Fruit fly (Drosophila melanogaster) whole organism, embryonic: ENCODE data around the gene scny.

Experiments used
- CG10565 ChIP-seq: fragments of 200-800 bp; sonication (Bioruptor generic); optimal IDR thresholded peaks from 3 replicates; lab custom pipeline; 2016; ENCODE audit warnings: missing biosample characterization, mild to moderate bottlenecking, missing genetic modification characterization
- CG10959 ChIP-seq: fragments of 200-800 bp; sonication (Bioruptor generic); IDR thresholded peaks from 2 replicates; pipeline ENCODE4 v1.3.6; 2022; ENCODE audit warnings: missing biosample characterization, missing genetic modification characterization
- CG14050 ChIP-seq: fragments of 200-800 bp; sonication (Bioruptor generic); IDR thresholded peaks from 3 replicates; pipeline ENCODE4 v1.3.6; 2022; ENCODE audit warnings: missing biosample characterization, missing genetic modification characterization
- CG14710 ChIP-seq: fragments of 200-800 bp; sonication (Bioruptor generic); optimal IDR thresholded peaks from 3 replicates; lab custom pipeline; 2019; ENCODE audit warnings: missing biosample characterization, mild to moderate bottlenecking, missing genetic modification characterization, moderate library complexity
- CG15479 ChIP-seq: fragments of 200-800 bp; sonication (Bioruptor generic); optimal IDR thresholded peaks from 3 replicates; lab custom pipeline; 2019; ENCODE audit warnings: missing biosample characterization, mild to moderate bottlenecking, missing genetic modification characterization, moderate library complexity
- CG15514 ChIP-seq: fragments of 200-800 bp; sonication (Bioruptor generic); optimal IDR thresholded peaks from 3 replicates; lab custom pipeline; 2017; ENCODE audit warnings: missing biosample characterization, missing genetic modification characterization, mild to moderate bottlenecking, moderate library complexity, missing genetic modification reagents
- CG18262 ChIP-seq: fragments of 200-800 bp; optimal IDR thresholded peaks from 3 replicates; lab custom pipeline; 2019; ENCODE audit warnings: missing biosample characterization, mild to moderate bottlenecking, missing genetic modification characterization, moderate library complexity
- CG1832 ChIP-seq: fragments of 200-800 bp; sonication (Bioruptor generic); optimal IDR thresholded peaks from 2 replicates; lab custom pipeline; 2017; ENCODE audit warnings: missing biosample characterization, mild to moderate bottlenecking, missing genetic modification characterization, inconsistent platforms
- CG30403 ChIP-seq: fragments of 200-800 bp; sonication (Bioruptor generic); optimal IDR thresholded peaks from 3 replicates; lab custom pipeline; 2016; ENCODE audit warnings: missing biosample characterization, missing genetic modification characterization
- CG3281 ChIP-seq: fragments of 200-800 bp; sonication (Bioruptor generic); optimal IDR thresholded peaks from 3 replicates; lab custom pipeline; 2017; ENCODE audit warnings: missing biosample characterization, mild to moderate bottlenecking, missing genetic modification characterization
- CG3407 ChIP-seq: fragments of 200-800 bp; sonication (Bioruptor generic); optimal IDR thresholded peaks from 2 replicates; lab custom pipeline; 2018; ENCODE audit warnings: missing biosample characterization, mild to moderate bottlenecking, missing genetic modification characterization
- CG34422 ChIP-seq: fragments of 200-800 bp; sonication (Bioruptor generic); IDR thresholded peaks from 3 replicates; pipeline ENCODE4 v1.3.6; 2022; ENCODE audit warnings: missing biosample characterization, missing genetic modification characterization
- CG3847 ChIP-seq: fragments of 200-800 bp; sonication (Bioruptor generic); IDR thresholded peaks from 2 replicates; pipeline ENCODE4 v1.3.6; 2022; ENCODE audit warnings: missing biosample characterization, missing genetic modification characterization
- CG6175 ChIP-seq: fragments of 200-800 bp; sonication (Bioruptor generic); IDR thresholded peaks from 3 replicates; pipeline ENCODE4 v1.3.6; 2022; ENCODE audit warnings: missing biosample characterization, missing genetic modification characterization
- CG6654 ChIP-seq: fragments of 200-800 bp; sonication (Bioruptor generic); optimal IDR thresholded peaks from 2 replicates; lab custom pipeline; 2017; ENCODE audit warnings: missing biosample characterization, mild to moderate bottlenecking, missing genetic modification characterization
- CG7745 ChIP-seq: fragments of 200-800 bp; sonication (Bioruptor generic); optimal IDR thresholded peaks from 2 replicates; lab custom pipeline; 2018; ENCODE audit warnings: missing biosample characterization, mild to moderate bottlenecking, missing genetic modification characterization, moderate library complexity
- CG8944 ChIP-seq: fragments of 200-800 bp; sonication (Bioruptor generic); optimal IDR thresholded peaks from 3 replicates; lab custom pipeline; 2016; ENCODE audit warnings: missing biosample characterization, missing genetic modification characterization
- CG9437 ChIP-seq: fragments of 200-800 bp; sonication (Bioruptor generic); optimal IDR thresholded peaks from 2 replicates; lab custom pipeline; 2018; ENCODE audit warnings: missing biosample characterization, mild to moderate bottlenecking, missing genetic modification characterization
- D19B ChIP-seq: fragments of 200-800 bp; sonication (Bioruptor generic); optimal IDR thresholded peaks from 2 replicates; lab custom pipeline; 2017; ENCODE audit warnings: missing biosample characterization, mild to moderate bottlenecking, missing genetic modification characterization
- Dbx ChIP-seq: fragments of 200-800 bp; sonication (Bioruptor generic); IDR thresholded peaks from 3 replicates; pipeline ENCODE4 v1.3.6; 2022; ENCODE audit warnings: missing biosample characterization, missing genetic modification characterization
- Dek ChIP-seq: fragments of 200-800 bp; sonication (Bioruptor generic); optimal IDR thresholded peaks from 3 replicates; lab custom pipeline; 2019; ENCODE audit warnings: missing biosample characterization, mild to moderate bottlenecking, missing genetic modification characterization, moderate library complexity
- Fer2 ChIP-seq: fragments of 200-800 bp; sonication (Bioruptor generic); optimal IDR thresholded peaks from 2 replicates; lab custom pipeline; 2018; ENCODE audit warnings: missing biosample characterization, mild to moderate bottlenecking, missing genetic modification characterization, moderate library complexity
- H15 ChIP-seq: fragments of 200-800 bp; sonication (Bioruptor generic); IDR thresholded peaks from 3 replicates; pipeline ENCODE4 v1.3.6; 2022; ENCODE audit warnings: missing biosample characterization, missing genetic modification characterization
- H2.0 ChIP-seq: fragments of 200-800 bp; sonication (Bioruptor generic); IDR thresholded peaks from 2 replicates; pipeline ENCODE4 v1.3.6; 2022; ENCODE audit warnings: missing biosample characterization, missing genetic modification characterization
- HLH4C ChIP-seq: fragments of 200-800 bp; sonication (Bioruptor generic); IDR thresholded peaks from 3 replicates; pipeline ENCODE4 v1.3.6; 2022; ENCODE audit warnings: missing biosample characterization, missing genetic modification characterization; ENCODE audit not compliant: partially characterized antibody
- HLH54F ChIP-seq: fragments of 200-800 bp; sonication (Bioruptor generic); optimal IDR thresholded peaks from 3 replicates; lab custom pipeline; 2016; ENCODE audit warnings: missing biosample characterization, missing genetic modification characterization
- Hr51 ChIP-seq, 2 experiments: fragments of 200-800 bp; sonication (Bioruptor generic); optimal IDR thresholded peaks; 2 replicates in 1 of 2; 3 replicates in 1 of 2; lab custom pipeline; 2016 to 2018; ENCODE audit warnings: missing biosample characterization in 2 of 2, missing genetic modification characterization in 2 of 2, mild to moderate bottlenecking in 1 of 2, moderate library complexity in 1 of 2
- Lpt ChIP-seq: fragments of >200 bp; optimal IDR thresholded peaks from 2 replicates; lab custom pipeline; 2018; ENCODE audit warnings: missing biosample characterization, missing genetic modification characterization
- MBD-R2 ChIP-seq: fragments of 200-800 bp; sonication (Bioruptor generic); IDR thresholded peaks from 2 replicates; pipeline ENCODE4 v1.3.6; 2022; ENCODE audit warnings: missing biosample characterization, missing genetic modification characterization
- Max ChIP-seq: fragments of 200-800 bp; sonication (Bioruptor generic); optimal IDR thresholded peaks from 2 replicates; lab custom pipeline; 2016; ENCODE audit warnings: missing biosample characterization, mild to moderate bottlenecking, missing genetic modification characterization
- Neu2 ChIP-seq: fragments of 200-800 bp; sonication (Bioruptor generic); optimal IDR thresholded peaks from 3 replicates; lab custom pipeline; 2016; ENCODE audit warnings: missing biosample characterization, missing genetic modification characterization, borderline replicate concordance
- TFAM ChIP-seq: fragments of 200-800 bp; sonication (Bioruptor generic); optimal IDR thresholded peaks from 2 replicates; lab custom pipeline; 2017; ENCODE audit warnings: missing biosample characterization, missing genetic modification characterization, inconsistent platforms
- danr ChIP-seq: fragments of 200-800 bp; sonication (Bioruptor generic); IDR thresholded peaks from 2 replicates; pipeline ENCODE4 v1.3.6; 2022; ENCODE audit warnings: missing biosample characterization, missing genetic modification characterization
- dati ChIP-seq: fragments of 200-800 bp; sonication (Bioruptor generic); IDR thresholded peaks from 2 replicates; pipeline ENCODE4 v1.3.6; 2022; ENCODE audit warnings: missing biosample characterization, missing genetic modification characterization
- ewg ChIP-seq: fragments of 200-800 bp; sonication (Bioruptor generic); optimal IDR thresholded peaks from 3 replicates; lab custom pipeline; 2017; ENCODE audit warnings: mild to moderate bottlenecking, missing biosample characterization, missing genetic modification reagents, missing genetic modification characterization
- gsb ChIP-seq: fragments of 200-800 bp; sonication (Bioruptor generic); IDR thresholded peaks from 2 replicates; pipeline ENCODE4 v1.3.6; 2022; ENCODE audit warnings: missing biosample characterization, missing genetic modification characterization
- h ChIP-seq: fragments of >200 bp; optimal IDR thresholded peaks from 2 replicates; lab custom pipeline; 2017
- insv ChIP-seq, 2 experiments: fragments of 200-800 bp; sonication (Bioruptor generic); optimal IDR thresholded peaks; 3 replicates each; lab custom pipeline; 2016 to 2018; ENCODE audit warnings: missing biosample characterization in 2 of 2, missing genetic modification characterization in 2 of 2
- knrl ChIP-seq: fragments of 200-800 bp; sonication (Bioruptor generic); IDR thresholded peaks from 3 replicates; pipeline ENCODE4 v1.3.6; 2022; ENCODE audit warnings: missing biosample characterization, missing genetic modification characterization; ENCODE audit not compliant: partially characterized antibody
- lilli ChIP-seq: fragments of 200-800 bp; sonication (Bioruptor generic); optimal IDR thresholded peaks from 3 replicates; lab custom pipeline; 2016; ENCODE audit warnings: missing biosample characterization, missing genetic modification characterization
- mam ChIP-seq: fragments of 200-800 bp; sonication (Bioruptor generic); optimal IDR thresholded peaks from 3 replicates; lab custom pipeline; 2016; ENCODE audit warnings: missing biosample characterization, missing genetic modification characterization
- nmo ChIP-seq: fragments of 200-800 bp; sonication (Bioruptor generic); optimal IDR thresholded peaks from 2 replicates; lab custom pipeline; 2018; ENCODE audit warnings: missing biosample characterization, mild to moderate bottlenecking, missing genetic modification characterization, moderate library complexity
- nom ChIP-seq: fragments of 200-800 bp; sonication (Bioruptor generic); optimal IDR thresholded peaks from 2 replicates; lab custom pipeline; 2017; ENCODE audit warnings: missing biosample characterization, missing genetic modification characterization, mild to moderate bottlenecking, moderate library complexity, missing genetic modification reagents
- oc ChIP-seq: fragments of 200-800 bp; sonication (Bioruptor generic); optimal IDR thresholded peaks from 2 replicates; lab custom pipeline; 2018; ENCODE audit warnings: missing biosample characterization, mild to moderate bottlenecking, missing genetic modification characterization, moderate library complexity
- sima ChIP-seq: fragments of 200-800 bp; sonication (Bioruptor generic); optimal IDR thresholded peaks from 2 replicates; lab custom pipeline; 2016; ENCODE audit warnings: missing biosample characterization, missing genetic modification characterization
- tap ChIP-seq: fragments of 200-800 bp; optimal IDR thresholded peaks from 3 replicates; lab custom pipeline; 2019; ENCODE audit warnings: missing biosample characterization, mild to moderate bottlenecking, missing genetic modification characterization, moderate library complexity
- tin ChIP-seq: fragments of 200-800 bp; sonication (Bioruptor generic); optimal IDR thresholded peaks from 3 replicates; lab custom pipeline; 2016; ENCODE audit warnings: missing biosample characterization, missing genetic modification characterization
- z ChIP-seq: fragments of 200-800 bp; sonication (Bioruptor generic); IDR thresholded peaks from 3 replicates; pipeline ENCODE4 v1.3.6; 2022; ENCODE audit warnings: missing biosample characterization, missing genetic modification characterization
- zf30C ChIP-seq: fragments of 200-800 bp; sonication (Bioruptor generic); optimal IDR thresholded peaks from 3 replicates; lab custom pipeline; 2018; ENCODE audit warnings: missing biosample characterization, mild to moderate bottlenecking, missing genetic modification characterization

Gene scny

dm6 chr3L:5764922-5765843 lies 3.6 kb upstream of the scny start, which contains the start of gene CG10576 (continued):
- TF ChIP-seq CG6175 (GFP tag; lab: Robert Waterston, UW), result no peak
- TF ChIP-seq Lpt (GFP tag; lab: Kevin White, UChicago), result no peak
- peak; percentile 80; the same call in 1 of the 3 replicates for TF ChIP-seq CG34422 (GFP tag; lab: Robert Waterston, UW)
- TF ChIP-seq H15 (GFP tag; lab: Robert Waterston, UW), result no peak
- peak; percentile 37 for TF ChIP-seq mam (GFP tag; lab: Kevin White, UChicago)
- no peak for TF ChIP-seq CG18262 (tag; lab: Kevin White, UChicago)
- peak; percentile 78 for TF ChIP-seq CG14710 (tag; lab: Kevin White, UChicago)
- peak; percentile 79 for TF ChIP-seq knrl (GFP tag; lab: Robert Waterston, UW)
- no peak for TF ChIP-seq Fer2 (tag; lab: Kevin White, UChicago)
- TF ChIP-seq oc (tag; lab: Kevin White, UChicago), result no peak
- TF ChIP-seq tin, result no peak
- TF ChIP-seq CG6654 (GFP tag; lab: Kevin White, UChicago), result no peak
- no peak for TF ChIP-seq CG10565 (GFP tag; lab: Kevin White, UChicago)
- no peak for TF ChIP-seq CG15514
- peak; percentile 31; the same call in 1 of the 2 replicates for TF ChIP-seq MBD-R2 (GFP tag; lab: Robert Waterston, UW)
- no peak for TF ChIP-seq CG10959 (GFP tag; lab: Robert Waterston, UW)
- TF ChIP-seq nmo (GFP tag; lab: Kevin White, UChicago), result peak; percentile 68
- no peak for TF ChIP-seq HLH54F (GFP tag; lab: Kevin White, UChicago)
- TF ChIP-seq ewg (GFP tag; lab: Kevin White, UChicago), result no peak
- TF ChIP-seq Hr51 (GFP tag; optimal IDR thresholded peaks at IDR 0.05; lab: Kevin White, UChicago), result no peak
- no peak for TF ChIP-seq CG15479
- no peak for TF ChIP-seq D19B
- no peak for TF ChIP-seq Neu2 (GFP tag; lab: Kevin White, UChicago)
- TF ChIP-seq TFAM (GFP tag; lab: Kevin White, UChicago), result no peak
- 0 out of 3 replicates have a peak, but pooled peaks have one; percentile 36 for TF ChIP-seq HLH4C (GFP tag; lab: Robert Waterston, UW)
- no peak for TF ChIP-seq CG7745 (tag; lab: Kevin White, UChicago)
- no peak for TF ChIP-seq H2.0 (GFP tag; lab: Robert Waterston, UW)
- TF ChIP-seq CG1832 (GFP tag; lab: Kevin White, UChicago), result no peak
- no peak for TF ChIP-seq CG14050 (GFP tag; lab: Robert Waterston, UW)
- no peak for TF ChIP-seq CG3407 (GFP tag; lab: Kevin White, UChicago)
- no peak for TF ChIP-seq h (lab: Kevin White, UChicago)
- peak; percentile 53 for TF ChIP-seq CG3847
- no peak for TF ChIP-seq nom (GFP tag; lab: Kevin White, UChicago)
- peak; percentile 24 for TF ChIP-seq lilli (GFP tag; lab: Kevin White, UChicago)
- peak; percentile 93 for TF ChIP-seq Max (GFP tag; lab: Kevin White, UChicago)
- peak in 1 of 2 experiments; percentile 6 for TF ChIP-seq insv (GFP tag; optimal IDR thresholded peaks at IDR 0.05; lab: Kevin White, UChicago)
- TF ChIP-seq CG3281 (GFP tag; lab: Kevin White, UChicago), result no peak
- no peak for TF ChIP-seq zf30C
- no peak for TF ChIP-seq Dbx (GFP tag; lab: Robert Waterston, UW)
- TF ChIP-seq Dek, result no peak
- peak; percentile 6 for TF ChIP-seq CG30403 (GFP tag; lab: Kevin White, UChicago)
- no peak for TF ChIP-seq tap
- no peak for TF ChIP-seq gsb
- no peak for TF ChIP-seq danr
- no peak for TF ChIP-seq CG8944
- TF ChIP-seq z (GFP tag; lab: Robert Waterston, UW), result no peak
- TF ChIP-seq sima (GFP tag; lab: Kevin White, UChicago), result no peak
- no peak for TF ChIP-seq dati (GFP tag; lab: Robert Waterston, UW)
- no peak for TF ChIP-seq CG9437
